Fruit fly (Drosophila melanogaster): Measurements from ENCODE around the gene Amnionless.
A peak's percentile ranks its signal among the peaks of the same experiment; 100 is the strongest.

The Amnionless gene

DNA sequence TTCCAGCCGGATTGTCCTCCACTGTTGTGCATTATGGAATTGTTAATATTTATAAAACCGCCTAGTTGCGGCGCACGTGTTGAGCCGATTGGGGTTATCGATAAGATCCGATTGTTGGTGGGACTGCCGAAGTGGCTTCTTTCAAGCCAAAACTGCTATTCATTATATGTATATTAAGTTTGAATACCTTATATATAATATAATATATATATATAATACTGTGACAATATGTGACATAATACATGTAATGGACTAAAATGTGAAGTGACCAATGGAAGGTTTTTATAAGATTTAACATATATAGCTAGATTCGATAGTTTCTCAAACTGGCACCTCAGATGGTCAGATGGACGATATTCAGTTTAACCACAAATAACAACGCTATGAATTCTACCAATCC, 15.3 kb downstream of the Amnionless start, which contains the start of the genes mbm and CG11555 (continued):
- peak; percentile 24 for TF ChIP-seq CG33557 (GFP tag; optimal IDR thresholded peaks at IDR 0.05)
- no peak for TF ChIP-seq tin (GFP tag; optimal IDR thresholded peaks at IDR 0.05)
- TF ChIP-seq CG11723 (GFP tag; optimal IDR thresholded peaks at IDR 0.05), result no peak
- TF ChIP-seq D19B (GFP tag; optimal IDR thresholded peaks at IDR 0.05), result no peak
- TF ChIP-seq tna (GFP tag; IDR thresholded peaks at IDR 0.05; ENCODE audit: partially characterized antibody), result no peak
- no peak for TF ChIP-seq Ada2b (GFP tag; IDR thresholded peaks at IDR 0.05)
- TF ChIP-seq ci (GFP tag; IDR thresholded peaks at IDR 0.05), result no peak
- no peak for TF ChIP-seq eve (GFP tag; optimal IDR thresholded peaks at IDR 0.05)
- no peak for TF ChIP-seq Poxn (GFP tag; IDR thresholded peaks at IDR 0.05)
- no peak for TF ChIP-seq CG2875 (GFP tag; optimal IDR thresholded peaks at IDR 0.05)
- TF ChIP-seq CG3726 (GFP tag; IDR thresholded peaks at IDR 0.05), result no peak
- TF ChIP-seq chif (GFP tag; optimal IDR thresholded peaks at IDR 0.05), result no peak
- TF ChIP-seq Pdp1 (GFP tag; optimal IDR thresholded peaks at IDR 0.05), result no peak
- no peak for TF ChIP-seq HHEX (GFP tag; optimal IDR thresholded peaks at IDR 0.05)
- no peak for TF ChIP-seq Trl (optimal IDR thresholded peaks at IDR 0.05)
- no peak for TF ChIP-seq Trl (GFP tag; optimal IDR thresholded peaks at IDR 0.05)
- no peak for TF ChIP-seq Atf6 (GFP tag; IDR thresholded peaks at IDR 0.05)
- peak; percentile 70 for TF ChIP-seq Dref (GFP tag; IDR thresholded peaks at IDR 0.05)
- no peak for TF ChIP-seq CG12942 (GFP tag; optimal IDR thresholded peaks at IDR 0.05)
- no peak for TF ChIP-seq Gsc (GFP tag; IDR thresholded peaks at IDR 0.05)
- no peak for TF ChIP-seq Lpt (GFP tag; optimal IDR thresholded peaks at IDR 0.05)
- TF ChIP-seq toy (GFP tag; IDR thresholded peaks at IDR 0.05), result no peak
- peak; percentile 36 for TF ChIP-seq run (tag; optimal IDR thresholded peaks at IDR 0.05)
- no peak for TF ChIP-seq schlank (tag; optimal IDR thresholded peaks at IDR 0.05)
- no peak for TF ChIP-seq ac (GFP tag; optimal IDR thresholded peaks at IDR 0.05)
- no peak for TF ChIP-seq tgo (GFP tag; IDR thresholded peaks at IDR 0.05)
- peak; percentile 31 for TF ChIP-seq CG17359 (tag; optimal IDR thresholded peaks at IDR 0.05)
- TF ChIP-seq NFAT (GFP tag; IDR thresholded peaks at IDR 0.05), result no peak
- TF ChIP-seq Six4 (GFP tag; optimal IDR thresholded peaks at IDR 0.05), result no peak
- TF ChIP-seq CG14965 (GFP tag; optimal IDR thresholded peaks at IDR 0.05; ENCODE audit: borderline replicate concordance), result no peak
- TF ChIP-seq gfzf (GFP tag; optimal IDR thresholded peaks at IDR 0.05), result no peak
- no peak for TF ChIP-seq ase (GFP tag; IDR thresholded peaks at IDR 0.05)
- TF ChIP-seq CG6175 (GFP tag; IDR thresholded peaks at IDR 0.05), result no peak
- TF ChIP-seq CG11093 (GFP tag; IDR thresholded peaks at IDR 0.05), result no peak
- TF ChIP-seq emc (GFP tag; optimal IDR thresholded peaks at IDR 0.05), result no peak
- no peak for TF ChIP-seq dati (GFP tag; IDR thresholded peaks at IDR 0.05)
- no peak for TF ChIP-seq CG32772 (GFP tag; IDR thresholded peaks at IDR 0.05)
- peak; percentile 80 for TF ChIP-seq row (GFP tag; IDR thresholded peaks at IDR 0.05)
- TF ChIP-seq CG4707 (GFP tag; optimal IDR thresholded peaks at IDR 0.05), result no peak
- no peak for TF ChIP-seq CG5953 (GFP tag; IDR thresholded peaks at IDR 0.05)
- TF ChIP-seq sens (GFP tag), result no peak
- TF ChIP-seq CG13775 (GFP tag; optimal IDR thresholded peaks at IDR 0.05), result peak; percentile 34
- TF ChIP-seq ato (GFP tag; IDR thresholded peaks at IDR 0.05; ENCODE audit: partially characterized antibody), result no peak
- TF ChIP-seq D19A (tag; optimal IDR thresholded peaks at IDR 0.05), result no peak
- no peak for TF ChIP-seq CG11696 (GFP tag; IDR thresholded peaks at IDR 0.05)
- TF ChIP-seq fd102C (GFP tag; optimal IDR thresholded peaks at IDR 0.05), result no peak
- peak; percentile 32; the same call in 1 of the 3 replicates for TF ChIP-seq CG14860 (GFP tag; IDR thresholded peaks at IDR 0.05; ENCODE audit: partially characterized antibody)
- TF ChIP-seq scrt (GFP tag; optimal IDR thresholded peaks at IDR 0.05), result peak; percentile 64
- no peak for TF ChIP-seq wor (GFP tag; IDR thresholded peaks at IDR 0.05)
- no peak for TF ChIP-seq E2f1 (GFP tag; IDR thresholded peaks at IDR 0.05)
- TF ChIP-seq gsb (GFP tag; IDR thresholded peaks at IDR 0.05), result no peak
- no peak for TF ChIP-seq CG18764 (GFP tag; optimal IDR thresholded peaks at IDR 0.05)
- no peak for TF ChIP-seq Hr78 (GFP tag; optimal IDR thresholded peaks at IDR 0.05)
